Fruit fly (Drosophila melanogaster): ENCODE results near the gene Uros1.

Gene Uros1

dm6 chrX:8883388-8883787 lies 16.7 kb downstream of the Uros1 start:
- TF ChIP-seq Dll (optimal IDR thresholded peaks at IDR 0.05) (no peak), psq (optimal IDR thresholded peaks at IDR 0.05) (no peak), pan (optimal IDR thresholded peaks at IDR 0.05) (no peak), EcR (GFP tag; optimal IDR thresholded peaks at IDR 0.05) (no peak), CG8478 (optimal IDR thresholded peaks at IDR 0.05) (no peak), usp (GFP tag; optimal IDR thresholded peaks at IDR 0.05) (no peak)

dm6 chrX:8881729-8882128 lies 18.3 kb downstream of the Uros1 start:
- no peak for TF ChIP-seq pan (optimal IDR thresholded peaks at IDR 0.05)
- no peak for TF ChIP-seq CG8478 (optimal IDR thresholded peaks at IDR 0.05)
- TF ChIP-seq usp (GFP tag; optimal IDR thresholded peaks at IDR 0.05), result no peak
- TF ChIP-seq psq (optimal IDR thresholded peaks at IDR 0.05), result no peak
- no peak for TF ChIP-seq Dll (optimal IDR thresholded peaks at IDR 0.05)
- no peak for TF ChIP-seq EcR (GFP tag; optimal IDR thresholded peaks at IDR 0.05)

dm6 chrX:8878967-8879554 lies 21.0 kb downstream of the Uros1 start:
- TF ChIP-seq usp (GFP tag; optimal IDR thresholded peaks at IDR 0.05) (no peak), EcR (GFP tag; optimal IDR thresholded peaks at IDR 0.05) (no peak), psq (optimal IDR thresholded peaks at IDR 0.05) (no peak), CG8478 (optimal IDR thresholded peaks at IDR 0.05) (no peak), pan (optimal IDR thresholded peaks at IDR 0.05) (no peak), Dll (optimal IDR thresholded peaks at IDR 0.05) (no peak)

- TF ChIP-seq psq (optimal IDR thresholded peaks at IDR 0.05) (no peak), CG8478 (optimal IDR thresholded peaks at IDR 0.05) (no peak), EcR (GFP tag; optimal IDR thresholded peaks at IDR 0.05) (no peak), usp (GFP tag; optimal IDR thresholded peaks at IDR 0.05) (no peak), Dll (optimal IDR thresholded peaks at IDR 0.05) (no peak), pan (optimal IDR thresholded peaks at IDR 0.05) (no peak)
Measured at dm6 chrX:8867481-8867880, 32.6 kb downstream of the Uros1 start.

dm6 chrX:8866256-8866655 lies 33.8 kb downstream of the Uros1 start:
- no peak for TF ChIP-seq EcR (GFP tag; optimal IDR thresholded peaks at IDR 0.05)
- no peak for TF ChIP-seq Dll (optimal IDR thresholded peaks at IDR 0.05)
- no peak for TF ChIP-seq pan (optimal IDR thresholded peaks at IDR 0.05)
- TF ChIP-seq usp (GFP tag; optimal IDR thresholded peaks at IDR 0.05), result no peak
- TF ChIP-seq psq (optimal IDR thresholded peaks at IDR 0.05), result no peak
- no peak for TF ChIP-seq CG8478 (optimal IDR thresholded peaks at IDR 0.05)

- no peak for TF ChIP-seq psq (optimal IDR thresholded peaks at IDR 0.05)
- TF ChIP-seq CG8478 (optimal IDR thresholded peaks at IDR 0.05), result no peak
Measured at dm6 chrX:8863554-8864498, 36.2 kb downstream of the Uros1 start.

dm6 chrX:8863133-8863553 lies 36.9 kb downstream of the Uros1 start:
- TF ChIP-seq CG8478 (optimal IDR thresholded peaks at IDR 0.05) (no peak), pan (optimal IDR thresholded peaks at IDR 0.05) (no peak)

dm6 chrX:8861267-8861666 lies 38.8 kb downstream of the Uros1 start:
- TF ChIP-seq CG8478 (optimal IDR thresholded peaks at IDR 0.05) (no peak), Dll (optimal IDR thresholded peaks at IDR 0.05) (no peak), EcR (GFP tag; optimal IDR thresholded peaks at IDR 0.05) (no peak), pan (optimal IDR thresholded peaks at IDR 0.05) (no peak), psq (optimal IDR thresholded peaks at IDR 0.05) (no peak), usp (GFP tag; optimal IDR thresholded peaks at IDR 0.05) (no peak)

- no peak for TF ChIP-seq pan (optimal IDR thresholded peaks at IDR 0.05)
- TF ChIP-seq usp (GFP tag; optimal IDR thresholded peaks at IDR 0.05), result no peak
- no peak for TF ChIP-seq EcR (GFP tag; optimal IDR thresholded peaks at IDR 0.05)
- no peak for TF ChIP-seq CG8478 (optimal IDR thresholded peaks at IDR 0.05)
- no peak for TF ChIP-seq Dll (optimal IDR thresholded peaks at IDR 0.05)
- TF ChIP-seq psq (optimal IDR thresholded peaks at IDR 0.05), result no peak
Measured at dm6 chrX:8859517-8859916, 40.5 kb downstream of the Uros1 start.

dm6 chrX:8858679-8859078 lies 41.4 kb downstream of the Uros1 start:
- TF ChIP-seq pan (optimal IDR thresholded peaks at IDR 0.05) (no peak), CG8478 (optimal IDR thresholded peaks at IDR 0.05) (no peak), usp (GFP tag; optimal IDR thresholded peaks at IDR 0.05) (no peak), Dll (optimal IDR thresholded peaks at IDR 0.05) (no peak), EcR (GFP tag; optimal IDR thresholded peaks at IDR 0.05) (no peak), psq (optimal IDR thresholded peaks at IDR 0.05) (no peak)

dm6 chrX:8857098-8857724 lies 42.9 kb downstream of the Uros1 start:
- TF ChIP-seq psq (optimal IDR thresholded peaks at IDR 0.05) (no peak), EcR (GFP tag; optimal IDR thresholded peaks at IDR 0.05) (no peak), CG8478 (optimal IDR thresholded peaks at IDR 0.05) (no peak), Dll (optimal IDR thresholded peaks at IDR 0.05) (no peak), usp (GFP tag; optimal IDR thresholded peaks at IDR 0.05) (no peak), pan (optimal IDR thresholded peaks at IDR 0.05) (no peak)

- TF ChIP-seq pan (optimal IDR thresholded peaks at IDR 0.05) (no peak), CG8478 (optimal IDR thresholded peaks at IDR 0.05) (no peak)
Measured at dm6 chrX:8852170-8852569, 47.9 kb downstream of the Uros1 start.
